Fruit fly (Drosophila melanogaster) Kc167 (cell line): ENCODE measurements around the gene SmE.

Source experiments
- Sin3A ChIP-seq: fragments of >200 bp; optimal IDR thresholded peaks from 2 replicates; lab custom pipeline; 2018; ENCODE audit warnings: missing external identifiers
- psq ChIP-seq: fragments of >200 bp; optimal IDR thresholded peaks from 2 replicates; lab custom pipeline; 2017; ENCODE audit warnings: missing external identifiers

dm6 chr2L:7931218-7931617 lies 46.0 kb upstream of the SmE start:
- TF ChIP-seq psq (lab: Kevin White, UChicago): no peak
- no peak for TF ChIP-seq Sin3A
